Worm (Caenorhabditis elegans) whole organism, L4 larva: Measurements from ENCODE around the gene sto-2.

Experiments used
- aha-1 ChIP-seq: fragments of 150-350 bp; peaks from one replicate; lab custom pipeline; 2014; ENCODE audit warnings: missing biosample characterization, missing genetic modification characterization
- daf-16 ChIP-seq, 3 experiments: sonication (generic microtip); optimal IDR thresholded peaks; 2 replicates each; lab custom pipeline; 2016 to 2017; ENCODE audit warnings: missing genetic modification characterization in 3 of 3, missing genetic modification reagents in 3 of 3, mild to moderate bottlenecking in 2 of 3, missing compliant biosample characterization in 2 of 3, missing biosample characterization in 1 of 3, moderate library complexity in 1 of 3
- dmd-6 ChIP-seq: fragments of 200-800 bp; sonication (Bioruptor generic); IDR thresholded peaks from 2 replicates; pipeline ENCODE4 v1.3.6; 2022; ENCODE audit warnings: missing genetic modification reagents, missing genetic modification characterization, missing compliant biosample characterization
- fos-1 ChIP-seq: fragments of 150-350 bp; optimal IDR thresholded peaks from 2 replicates; lab custom pipeline; 2014; ENCODE audit warnings: missing biosample characterization, missing genetic modification characterization
- mxl-3 ChIP-seq: fragments of 200-800 bp; sonication (Bioruptor generic); optimal IDR thresholded peaks from 2 replicates; lab custom pipeline; 2018; ENCODE audit warnings: mild to moderate bottlenecking, missing genetic modification characterization, missing compliant biosample characterization
- nhr-10 ChIP-seq: fragments of 150-350 bp; optimal IDR thresholded peaks from 2 replicates; lab custom pipeline; 2014; ENCODE audit warnings: missing biosample characterization, missing genetic modification characterization
- nhr-41 ChIP-seq: fragments of 200-800 bp; sonication (Bioruptor generic); IDR thresholded peaks from 2 replicates; pipeline ENCODE4 v1.3.6; 2022; ENCODE audit warnings: missing genetic modification reagents, missing genetic modification characterization, missing compliant biosample characterization
- php-3 ChIP-seq: fragments of 200-800 bp; sonication (Bioruptor generic); IDR thresholded peaks from 2 replicates; pipeline ENCODE4 v1.3.6; 2022; ENCODE audit warnings: missing genetic modification reagents, missing genetic modification characterization, missing compliant biosample characterization
- pqm-1 ChIP-seq: sonication (generic microtip); optimal IDR thresholded peaks from 2 replicates; lab custom pipeline; 2017; ENCODE audit warnings: missing biosample characterization, missing genetic modification characterization
- unc-62 ChIP-seq, 3 experiments: fragments of 150-350 bp in 1 of 3; sonication (generic microtip); optimal IDR thresholded peaks in 2 of 3; peaks in 1 of 3; 1 replicate in 1 of 3; 2 replicates in 2 of 3; lab custom pipeline; 2014 to 2017; ENCODE audit warnings: missing biosample characterization in 3 of 3, missing genetic modification characterization in 3 of 3, missing genetic modification reagents in 3 of 3, missing genotype in 1 of 3
- zfp-2 ChIP-seq: sonication (generic microtip); optimal IDR thresholded peaks from 2 replicates; lab custom pipeline; 2016; ENCODE audit warnings: mild to moderate bottlenecking, missing genetic modification characterization, missing compliant biosample characterization
- zip-11 ChIP-seq: fragments of 200-800 bp; sonication (Bioruptor generic); IDR thresholded peaks from 2 replicates; pipeline ENCODE4 v1.3.6; 2022; ENCODE audit warnings: missing genetic modification characterization, missing compliant biosample characterization

sto-2 gene

ce11 chrX:5263585-5263984 is 59.6 kb downstream of the sto-2 start:
- no peak for TF ChIP-seq fos-1
- TF ChIP-seq unc-62 (GFP tag; optimal IDR thresholded peaks at IDR 0.05 in 1 of 2; lab: Kevin White, UChicago): peak in 1 of 2 experiments; percentile 92
- no peak for TF ChIP-seq unc-62 (tag; optimal IDR thresholded peaks at IDR 0.05; lab: Kevin White, UChicago)
- TF ChIP-seq nhr-10 (tag; lab: Kevin White, UChicago): no peak
- TF ChIP-seq aha-1 (tag; lab: Kevin White, UChicago): no peak
- TF ChIP-seq zfp-2 (tag; lab: Kevin White, UChicago): no peak

ce11 chrX:5262033-5262432 is 61.2 kb downstream of the sto-2 start:
- TF ChIP-seq php-3 (GFP tag; lab: Robert Waterston, UW): peak; percentile 85
- TF ChIP-seq zip-11 (GFP tag; lab: Robert Waterston, UW): no peak
- TF ChIP-seq dmd-6 (GFP tag; lab: Robert Waterston, UW): peak; percentile 20; the same call in 1 of the 2 replicates
- TF ChIP-seq pqm-1 (tag; lab: Kevin White, UChicago): peak; percentile 80
- no peak for TF ChIP-seq daf-16 (GFP tag; optimal IDR thresholded peaks at IDR 0.05; lab: Kevin White, UChicago)
- peak; percentile 53 for TF ChIP-seq daf-16 (tag; optimal IDR thresholded peaks at IDR 0.05; lab: Kevin White, UChicago)
- TF ChIP-seq mxl-3 (GFP tag; lab: Kevin White, UChicago): no peak
- TF ChIP-seq, all 104 proteins: peak for 4

DNA sequence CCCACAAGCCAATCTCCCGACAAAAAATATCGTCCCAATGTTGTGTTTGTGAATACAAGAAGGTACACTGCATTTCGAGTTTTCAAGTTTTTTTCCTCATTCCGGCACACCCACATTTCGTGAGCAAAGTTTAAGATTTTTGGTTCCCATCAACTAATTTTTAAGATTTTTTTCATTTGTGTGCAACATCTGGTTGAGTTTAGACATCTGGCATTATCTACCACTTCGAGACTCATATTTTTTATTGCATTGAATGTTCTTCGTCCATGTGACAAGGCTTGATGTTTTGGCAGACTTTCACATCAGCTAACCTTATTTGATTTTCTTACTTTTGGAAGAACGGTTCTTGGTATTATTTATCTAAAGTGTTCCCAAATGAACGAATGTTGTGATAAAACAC is 62.8 kb downstream of the sto-2 start:
- no peak for TF ChIP-seq nhr-41 (GFP tag; lab: Robert Waterston, UW)
